Fruit fly (Drosophila melanogaster) whole organism, wandering third instar larva: ENCODE measurements around the gene tinc.
A peak's percentile ranks its signal among the peaks of the same experiment; 100 is the strongest.

ENCODE experiments used
- Abd-B ChIP-seq: fragments of >200 bp; optimal IDR thresholded peaks from 2 replicates; lab custom pipeline; 2017; ENCODE audit warnings: missing biosample characterization, missing genetic modification characterization
- CG9705 ChIP-seq: fragments of 200-800 bp; sonication (Bioruptor generic); optimal IDR thresholded peaks from 2 replicates; lab custom pipeline; 2018; ENCODE audit warnings: missing biosample characterization, mild to moderate bottlenecking, missing genetic modification characterization
- CrebA ChIP-seq: fragments of 200-800 bp; sonication (Bioruptor generic); optimal IDR thresholded peaks from 2 replicates; lab custom pipeline; 2016; ENCODE audit warnings: missing biosample characterization, mild to moderate bottlenecking, missing genetic modification characterization, borderline replicate concordance
- Dfd ChIP-seq: fragments of >200 bp; optimal IDR thresholded peaks from 2 replicates; lab custom pipeline; 2017; ENCODE audit warnings: missing biosample characterization, missing genetic modification characterization
- Dif ChIP-seq: fragments of 200-275, 200-300 bp; sonication (Bioruptor generic); optimal IDR thresholded peaks from 2 replicates; lab custom pipeline; 2018; ENCODE audit warnings: missing biosample characterization, missing genetic modification characterization; ENCODE audit not compliant: partially characterized antibody
- GATAd ChIP-seq: sonication (Bioruptor generic); optimal IDR thresholded peaks from 2 replicates; lab custom pipeline; 2016; ENCODE audit warnings: missing biosample characterization, missing genetic modification characterization
- HLH106 ChIP-seq: fragments of 200-800 bp; optimal IDR thresholded peaks from 3 replicates; lab custom pipeline; 2019; ENCODE audit warnings: missing biosample characterization, mild to moderate bottlenecking, missing genetic modification characterization, moderate library complexity
- Hnf4 ChIP-seq: fragments of 200-800 bp; sonication (Bioruptor generic); optimal IDR thresholded peaks from 2 replicates; lab custom pipeline; 2016; ENCODE audit warnings: missing biosample characterization, mild to moderate bottlenecking, missing genetic modification characterization
- Hr78 ChIP-seq: fragments of >200 bp; optimal IDR thresholded peaks from 2 replicates; lab custom pipeline; 2017; ENCODE audit warnings: missing biosample characterization, missing genetic modification characterization
- Jra ChIP-seq: sonication (Bioruptor generic); optimal IDR thresholded peaks from 2 replicates; lab custom pipeline; 2016; ENCODE audit warnings: missing biosample characterization, missing genetic modification characterization
- Mio ChIP-seq: sonication (Bioruptor generic); optimal IDR thresholded peaks from 2 replicates; lab custom pipeline; 2016; ENCODE audit warnings: missing biosample characterization, missing genetic modification characterization
- Myc ChIP-seq: fragments of >200 bp; optimal IDR thresholded peaks from 2 replicates; lab custom pipeline; 2017
- N ChIP-seq: fragments of >200 bp; optimal IDR thresholded peaks from 2 replicates; lab custom pipeline; 2018; ENCODE audit warnings: missing biosample characterization, missing external identifiers, missing genetic modification characterization
- Rel ChIP-seq, 2 experiments: fragments of 200-800 bp; sonication (Bioruptor generic) in 1 of 2; optimal IDR thresholded peaks; 2 replicates in 1 of 2; 3 replicates in 1 of 2; lab custom pipeline; 2016 to 2019; ENCODE audit warnings: mild to moderate bottlenecking in 2 of 2, missing biosample characterization in 2 of 2, missing genetic modification characterization in 2 of 2, moderate library complexity in 1 of 2
- Sp1 ChIP-seq: fragments of 200-800 bp; sonication (Bioruptor generic); optimal IDR thresholded peaks from 3 replicates; lab custom pipeline; 2019; ENCODE audit warnings: missing biosample characterization, mild to moderate bottlenecking, missing genetic modification characterization, moderate library complexity
- Vsx2 ChIP-seq: fragments of 200-300, 225-300 bp; sonication (Bioruptor generic); optimal IDR thresholded peaks from 2 replicates; lab custom pipeline; 2018; ENCODE audit warnings: missing biosample characterization, missing genetic modification characterization; ENCODE audit not compliant: partially characterized antibody
- brk ChIP-seq: fragments of 200-800 bp; sonication (Bioruptor generic); optimal IDR thresholded peaks from 2 replicates; lab custom pipeline; 2016; ENCODE audit warnings: missing biosample characterization, mild to moderate bottlenecking, missing genetic modification characterization
- dmrt93B ChIP-seq: fragments of 200-800 bp; sonication (Bioruptor generic); optimal IDR thresholded peaks from 2 replicates; lab custom pipeline; 2018; ENCODE audit warnings: missing biosample characterization, mild to moderate bottlenecking, missing genetic modification characterization
- dsf ChIP-seq: sonication (Bioruptor generic); optimal IDR thresholded peaks from 2 replicates; lab custom pipeline; 2016; ENCODE audit warnings: missing biosample characterization, missing genetic modification characterization, borderline replicate concordance
- ey ChIP-seq: fragments of 200-800 bp; sonication (Bioruptor generic); optimal IDR thresholded peaks from 2 replicates; lab custom pipeline; 2016; ENCODE audit warnings: missing biosample characterization, missing genetic modification characterization
- foxo ChIP-seq, 2 experiments: fragments of 200-800 bp; sonication (Bioruptor generic); optimal IDR thresholded peaks; 2 replicates in 1 of 2; 3 replicates in 1 of 2; lab custom pipeline; 2016 to 2017; ENCODE audit warnings: missing biosample characterization in 2 of 2, missing genetic modification characterization in 2 of 2
- fru ChIP-seq: fragments of 200-800 bp; sonication (Bioruptor generic); optimal IDR thresholded peaks from 3 replicates; lab custom pipeline; 2016; ENCODE audit warnings: missing biosample characterization, mild to moderate bottlenecking, missing genetic modification characterization
- h ChIP-seq: fragments of 200-800 bp; sonication (Bioruptor generic); optimal IDR thresholded peaks from 3 replicates; lab custom pipeline; 2016; ENCODE audit warnings: missing biosample characterization, mild to moderate bottlenecking, missing genetic modification characterization
- jim ChIP-seq: fragments of 175-275, 200-325 bp; sonication (Bioruptor generic); optimal IDR thresholded peaks from 2 replicates; lab custom pipeline; 2016; ENCODE audit warnings: missing biosample characterization, mild to moderate bottlenecking, missing genetic modification characterization
- lola ChIP-seq: fragments of >200 bp; optimal IDR thresholded peaks from 2 replicates; lab custom pipeline; 2017; ENCODE audit warnings: missing biosample characterization, missing genetic modification characterization
- pan ChIP-seq: fragments of >200 bp; optimal IDR thresholded peaks from 2 replicates; lab custom pipeline; 2017
- psq ChIP-seq: fragments of 200-800 bp; sonication (Bioruptor generic); optimal IDR thresholded peaks from 3 replicates; lab custom pipeline; 2017; ENCODE audit warnings: missing biosample characterization, mild to moderate bottlenecking, missing genetic modification characterization, moderate library complexity
- sage ChIP-seq: fragments of 200-800 bp; sonication (Bioruptor generic); optimal IDR thresholded peaks from 2 replicates; lab custom pipeline; 2016; ENCODE audit warnings: missing biosample characterization, mild to moderate bottlenecking, missing genetic modification characterization
- sv ChIP-seq: fragments of 200-800 bp; sonication (Bioruptor generic); optimal IDR thresholded peaks from 3 replicates; lab custom pipeline; 2016; ENCODE audit warnings: missing biosample characterization, missing genetic modification characterization
- tai ChIP-seq: sonication (Bioruptor generic); optimal IDR thresholded peaks from 2 replicates; lab custom pipeline; 2016; ENCODE audit warnings: missing biosample characterization, missing genetic modification characterization
- usp ChIP-seq: fragments of >200 bp; optimal IDR thresholded peaks from 2 replicates; lab custom pipeline; 2017; ENCODE audit warnings: missing biosample characterization, missing genetic modification characterization
- woc ChIP-seq: sonication (Bioruptor generic); optimal IDR thresholded peaks from 2 replicates; lab custom pipeline; 2016; ENCODE audit warnings: missing biosample characterization, mild to moderate bottlenecking, missing genetic modification characterization

The tinc gene

DNA sequence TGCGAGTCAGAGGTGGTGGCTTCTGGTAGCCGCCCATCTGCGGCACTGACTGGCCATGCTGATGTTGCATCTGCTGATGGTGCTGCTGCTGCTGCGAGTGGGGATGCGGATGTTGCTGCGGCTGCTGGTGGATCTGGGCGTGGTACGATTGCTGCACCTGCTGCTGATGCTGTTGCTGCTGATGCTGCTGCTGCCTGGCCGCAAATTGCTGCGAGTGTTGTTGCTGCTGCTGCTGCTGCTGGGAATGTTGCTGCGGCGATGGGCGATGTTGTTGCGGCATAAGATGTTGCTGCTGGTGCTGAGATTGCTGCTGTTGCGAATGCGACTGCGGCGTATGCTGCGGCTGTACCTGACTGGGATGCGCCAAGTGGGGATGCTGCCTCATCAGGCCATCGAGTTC, 93.8 kb downstream of the tinc start:
- no peak for TF ChIP-seq dsf (GFP tag; lab: Kevin White, UChicago)
- TF ChIP-seq Dfd (GFP tag; lab: Kevin White, UChicago) = peak; percentile 95

DNA sequence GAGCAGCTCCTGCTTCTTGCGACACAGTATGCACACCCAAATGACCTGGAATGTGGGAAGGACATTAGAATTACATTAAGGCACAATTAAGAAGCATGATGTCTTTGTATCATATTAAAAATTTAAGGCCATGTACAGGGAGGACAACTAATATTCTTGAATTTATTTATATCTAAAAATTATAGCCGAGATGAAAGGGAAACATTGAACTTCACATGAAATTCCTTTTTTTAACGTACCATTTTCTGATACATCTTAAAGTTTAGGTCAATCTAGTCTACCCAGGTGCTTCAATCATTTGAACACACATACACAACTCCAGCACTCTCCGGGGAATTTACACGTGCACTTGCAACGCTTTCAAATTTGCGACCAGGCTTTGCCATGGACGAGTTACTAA, 94.8 kb downstream of the tinc start, which contains the start of gene CG12347:
Gene CG12347, plus strand, starts transcription at position 301 of the 400 bp plus-strand sequence.
- TF ChIP-seq CrebA (GFP tag; lab: Kevin White, UChicago) (no peak), N (GFP tag; lab: Kevin White, UChicago) (no peak), Jra (GFP tag; lab: Kevin White, UChicago) (no peak), h (GFP tag; lab: Kevin White, UChicago) (no peak), Abd-B (GFP tag; lab: Kevin White, UChicago) (no peak), Vsx2 (no peak), usp (GFP tag; lab: Kevin White, UChicago) (no peak), Dif (GFP tag; lab: Kevin White, UChicago) (no peak), woc (GFP tag; lab: Kevin White, UChicago) (no peak), dmrt93B (GFP tag; lab: Kevin White, UChicago) (no peak), brk (no peak), Myc (lab: Kevin White, UChicago) (no peak), pan (no peak), dsf (GFP tag; lab: Kevin White, UChicago) (no peak), fru (no peak), lola (no peak), sv (GFP tag; lab: Kevin White, UChicago) (no peak)

DNA sequence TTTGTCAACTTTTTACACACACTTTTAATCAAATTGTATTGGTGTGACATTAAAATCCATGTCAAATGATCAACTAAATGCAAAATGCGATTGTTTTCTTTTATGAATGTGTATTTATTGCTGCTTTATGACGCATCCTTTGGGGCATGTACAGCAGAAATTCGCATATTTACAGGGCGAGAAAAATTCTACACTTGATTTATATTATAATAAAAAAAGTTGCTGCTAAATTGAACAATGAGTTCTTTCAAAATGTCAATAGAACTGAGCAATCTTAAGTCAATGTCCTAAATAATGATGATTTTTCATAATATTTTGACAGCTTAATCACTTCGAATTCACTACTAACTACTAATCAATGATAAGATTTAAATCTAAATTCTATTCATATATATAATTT, 99.7 kb downstream of the tinc start, which contains the start of gene CG43445:
Gene CG43445, plus strand, starts transcription at position 301 of the 400 bp plus-strand sequence.
- TF ChIP-seq tai (GFP tag; lab: Kevin White, UChicago) (no peak), h (GFP tag; lab: Kevin White, UChicago) (no peak), woc (GFP tag; lab: Kevin White, UChicago) (no peak), Mio (GFP tag; lab: Kevin White, UChicago) (no peak), jim (GFP tag; lab: Kevin White, UChicago) (no peak), CG9705 (GFP tag; lab: Kevin White, UChicago) (no peak), Hnf4 (GFP tag; lab: Kevin White, UChicago) (no peak), GATAd (GFP tag; lab: Kevin White, UChicago) (no peak), pan (no peak), Dfd (GFP tag; lab: Kevin White, UChicago) (no peak)

DNA sequence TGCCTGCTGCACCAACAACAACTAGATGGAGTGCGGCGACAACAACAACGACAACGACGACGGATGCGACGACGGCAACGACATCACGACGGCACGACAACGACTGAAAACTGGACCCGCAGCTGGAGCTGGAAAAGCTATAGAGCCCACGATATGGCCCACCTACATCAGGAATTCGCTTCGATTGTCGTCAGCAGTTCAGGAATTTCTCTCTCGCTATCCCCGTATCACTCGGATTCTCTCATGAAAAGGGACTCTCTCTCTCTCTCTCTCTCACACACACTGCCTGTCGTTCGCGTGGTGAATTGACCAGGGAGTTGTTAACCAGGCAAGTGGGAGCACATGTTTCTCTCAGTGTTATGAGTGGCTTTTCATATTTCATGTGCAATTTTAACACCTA, 105.1 kb downstream of the tinc start, which contains the start of gene Rim:
Gene Rim, minus strand, starts transcription at position 101 of the 400 bp plus-strand sequence.
- TF ChIP-seq Abd-B (GFP tag; lab: Kevin White, UChicago) (no peak), h (GFP tag; lab: Kevin White, UChicago) (no peak), Vsx2 (no peak), usp (GFP tag; lab: Kevin White, UChicago) (no peak), ey (GFP tag; lab: Kevin White, UChicago) (no peak), Hr78 (GFP tag; lab: Kevin White, UChicago) (no peak), pan (no peak), tai (GFP tag; lab: Kevin White, UChicago) (no peak), woc (GFP tag; lab: Kevin White, UChicago) (no peak), psq (no peak), HLH106 (tag; lab: Kevin White, UChicago) (no peak), jim (GFP tag; lab: Kevin White, UChicago) (no peak), Jra (GFP tag; lab: Kevin White, UChicago) (no peak), Dif (GFP tag; lab: Kevin White, UChicago) (no peak), sage (GFP tag; lab: Kevin White, UChicago) (no peak), Hnf4 (GFP tag; lab: Kevin White, UChicago) (no peak)

DNA sequence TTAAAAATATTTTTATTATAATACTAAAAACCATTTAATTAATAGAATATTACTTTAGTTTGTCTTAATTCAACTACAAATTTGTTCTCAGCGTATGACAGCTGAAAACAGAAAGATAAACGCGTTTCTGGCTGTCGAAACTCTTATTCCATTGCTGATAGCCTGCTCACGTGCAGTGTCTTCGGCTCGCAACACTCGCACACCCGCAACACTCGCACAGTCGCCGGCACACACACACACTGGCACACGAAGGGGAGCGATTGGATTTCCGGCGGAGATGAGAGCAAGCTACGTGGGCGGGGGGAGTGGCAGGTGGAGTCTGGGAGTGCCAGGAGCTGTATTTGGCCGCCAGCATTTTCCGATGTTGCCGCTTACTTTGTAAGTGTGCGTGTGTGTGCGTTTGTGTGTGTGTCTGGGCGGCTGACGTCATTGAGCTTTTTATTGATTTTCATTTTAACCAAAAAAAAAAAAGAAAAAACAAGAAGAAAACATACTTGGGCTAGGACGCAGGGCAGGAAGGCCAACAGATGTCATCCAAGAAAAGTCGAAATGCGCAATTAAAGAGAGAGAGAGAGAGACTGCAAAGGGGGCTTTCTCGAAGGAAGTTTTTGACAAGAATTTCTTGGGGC, 106.6 kb downstream of the tinc start:
- no peak for TF ChIP-seq Rel (GFP tag; optimal IDR thresholded peaks at IDR 0.05; lab: Kevin White, UChicago)
- TF ChIP-seq Rel (tag; optimal IDR thresholded peaks at IDR 0.05; lab: Kevin White, UChicago) = no peak
- TF ChIP-seq lola = no peak
- no peak for TF ChIP-seq foxo (GFP tag; optimal IDR thresholded peaks at IDR 0.05; lab: Kevin White, UChicago)
- no peak for TF ChIP-seq dmrt93B (GFP tag; lab: Kevin White, UChicago)
- no peak for TF ChIP-seq pan
- no peak for TF ChIP-seq Sp1
- no peak for TF ChIP-seq HLH106 (tag; lab: Kevin White, UChicago)
- TF ChIP-seq tai (GFP tag; lab: Kevin White, UChicago) = no peak
- TF ChIP-seq psq = no peak
- no peak for TF ChIP-seq jim (GFP tag; lab: Kevin White, UChicago)
- no peak for TF ChIP-seq Hr78 (GFP tag; lab: Kevin White, UChicago)
- TF ChIP-seq, all 38 proteins: peak for 0
